Worm (Caenorhabditis elegans): Measurements from ENCODE around the gene K02E2.11.

K02E2.11 gene

ce11 chrV:20424229-20425182 is 41.4 kb downstream of the K02E2.11 start (continued):
- TF ChIP-seq lsy-2 (tag; optimal IDR thresholded peaks at IDR 0.05) (peak in 1 of 2 experiments; percentile 36), nhr-11 (tag; optimal IDR thresholded peaks at IDR 0.05) (no peak), unc-130 (GFP tag; optimal IDR thresholded peaks at IDR 0.05) (peak; percentile 58), D1046.2 (GFP tag; IDR thresholded peaks at IDR 0.05) (no peak), nhr-102 (tag; optimal IDR thresholded peaks at IDR 0.05) (peak; percentile 16), set-16 (GFP tag; IDR thresholded peaks at IDR 0.05) (0 out of 2 replicates have a peak, but pooled peaks have one; percentile 18), aha-1 (tag) (peak; percentile 81)

ce11 chrV:20425183-20425400 is 42.0 kb downstream of the K02E2.11 start, which contains the start of the genes fce-2 and F48F5.8:
TSS of gene fce-2 (plus strand) at chrV:20425301.
TSS of gene F48F5.8 (plus strand) at chrV:20425342.
- TF ChIP-seq aha-1 (tag) (no peak), zfp-3 (GFP tag; conservative IDR thresholded peaks at IDR 0.05) (no peak), mep-1 (tag; optimal IDR thresholded peaks at IDR 0.05) (no peak), madf-9 (GFP tag; conservative IDR thresholded peaks at IDR 0.05) (no peak), tra-1 (GFP tag; IDR thresholded peaks at IDR 0.05) (no peak), rbr-2 (tag; optimal IDR thresholded peaks at IDR 0.05) (no peak), Y75B8A.6 (GFP tag; IDR thresholded peaks at IDR 0.05) (no peak)

- 0 out of 2 replicates have a peak, but pooled peaks have one; percentile 16 for TF ChIP-seq vab-7 (GFP tag; IDR thresholded peaks at IDR 0.05)
These were observed 48.3 kb downstream of the K02E2.11 start for ce11 chrV:20431390-20431789.
